Fruit fly (Drosophila melanogaster) whole organism, wandering third instar larva: ENCODE measurements around the gene p24-2.
A peak's percentile ranks its signal among the peaks of the same experiment; 100 is the strongest.

Experiments used
- Abd-B ChIP-seq: fragments of >200 bp; optimal IDR thresholded peaks from 2 replicates; lab custom pipeline; 2017; ENCODE audit warnings: missing biosample characterization, missing genetic modification characterization
- CG32264 ChIP-seq: fragments of 200-800 bp; sonication (Bioruptor generic); optimal IDR thresholded peaks from 2 replicates; lab custom pipeline; 2016; ENCODE audit warnings: missing biosample characterization, missing genetic modification characterization
- CG9705 ChIP-seq: fragments of 200-800 bp; sonication (Bioruptor generic); optimal IDR thresholded peaks from 2 replicates; lab custom pipeline; 2018; ENCODE audit warnings: missing biosample characterization, mild to moderate bottlenecking, missing genetic modification characterization
- CrebA ChIP-seq: fragments of 200-800 bp; sonication (Bioruptor generic); optimal IDR thresholded peaks from 2 replicates; lab custom pipeline; 2016; ENCODE audit warnings: missing biosample characterization, mild to moderate bottlenecking, missing genetic modification characterization, borderline replicate concordance
- Dfd ChIP-seq: fragments of >200 bp; optimal IDR thresholded peaks from 2 replicates; lab custom pipeline; 2017; ENCODE audit warnings: missing biosample characterization, missing genetic modification characterization
- Dif ChIP-seq: fragments of 200-275, 200-300 bp; sonication (Bioruptor generic); optimal IDR thresholded peaks from 2 replicates; lab custom pipeline; 2018; ENCODE audit warnings: missing biosample characterization, missing genetic modification characterization; ENCODE audit not compliant: partially characterized antibody
- GATAd ChIP-seq: sonication (Bioruptor generic); optimal IDR thresholded peaks from 2 replicates; lab custom pipeline; 2016; ENCODE audit warnings: missing biosample characterization, missing genetic modification characterization
- HLH106 ChIP-seq: fragments of 200-800 bp; optimal IDR thresholded peaks from 3 replicates; lab custom pipeline; 2019; ENCODE audit warnings: missing biosample characterization, mild to moderate bottlenecking, missing genetic modification characterization, moderate library complexity
- Hnf4 ChIP-seq: fragments of 200-800 bp; sonication (Bioruptor generic); optimal IDR thresholded peaks from 2 replicates; lab custom pipeline; 2016; ENCODE audit warnings: missing biosample characterization, mild to moderate bottlenecking, missing genetic modification characterization
- Hr78 ChIP-seq: fragments of >200 bp; optimal IDR thresholded peaks from 2 replicates; lab custom pipeline; 2017; ENCODE audit warnings: missing biosample characterization, missing genetic modification characterization
- Hr83 ChIP-seq: fragments of 200-300 bp; sonication (Bioruptor generic); optimal IDR thresholded peaks from 2 replicates; lab custom pipeline; 2016; ENCODE audit warnings: missing biosample characterization, mild to moderate bottlenecking, missing genetic modification characterization, moderate library complexity; ENCODE audit not compliant: poor library complexity, severe bottlenecking
- Jra ChIP-seq: sonication (Bioruptor generic); optimal IDR thresholded peaks from 2 replicates; lab custom pipeline; 2016; ENCODE audit warnings: missing biosample characterization, missing genetic modification characterization
- Mio ChIP-seq: sonication (Bioruptor generic); optimal IDR thresholded peaks from 2 replicates; lab custom pipeline; 2016; ENCODE audit warnings: missing biosample characterization, missing genetic modification characterization
- Myc ChIP-seq: fragments of >200 bp; optimal IDR thresholded peaks from 2 replicates; lab custom pipeline; 2017
- N ChIP-seq: fragments of >200 bp; optimal IDR thresholded peaks from 2 replicates; lab custom pipeline; 2018; ENCODE audit warnings: missing biosample characterization, missing external identifiers, missing genetic modification characterization
- OdsH ChIP-seq: fragments of 200-800 bp; sonication (Bioruptor generic); optimal IDR thresholded peaks from 2 replicates; lab custom pipeline; 2016; ENCODE audit warnings: missing biosample characterization, mild to moderate bottlenecking, missing genetic modification characterization
- Rel ChIP-seq, 2 experiments: fragments of 200-800 bp; sonication (Bioruptor generic) in 1 of 2; optimal IDR thresholded peaks; 2 replicates in 1 of 2; 3 replicates in 1 of 2; lab custom pipeline; 2016 to 2019; ENCODE audit warnings: mild to moderate bottlenecking in 2 of 2, missing biosample characterization in 2 of 2, missing genetic modification characterization in 2 of 2, moderate library complexity in 1 of 2
- Sp1 ChIP-seq: fragments of 200-800 bp; sonication (Bioruptor generic); optimal IDR thresholded peaks from 3 replicates; lab custom pipeline; 2019; ENCODE audit warnings: missing biosample characterization, mild to moderate bottlenecking, missing genetic modification characterization, moderate library complexity
- Vsx2 ChIP-seq: fragments of 200-300, 225-300 bp; sonication (Bioruptor generic); optimal IDR thresholded peaks from 2 replicates; lab custom pipeline; 2018; ENCODE audit warnings: missing biosample characterization, missing genetic modification characterization; ENCODE audit not compliant: partially characterized antibody
- br ChIP-seq: fragments of 200-800 bp; sonication (Bioruptor generic); optimal IDR thresholded peaks from 2 replicates; lab custom pipeline; 2016; ENCODE audit warnings: missing biosample characterization, missing genetic modification characterization
- brk ChIP-seq: fragments of 200-800 bp; sonication (Bioruptor generic); optimal IDR thresholded peaks from 2 replicates; lab custom pipeline; 2016; ENCODE audit warnings: missing biosample characterization, mild to moderate bottlenecking, missing genetic modification characterization
- dl ChIP-seq, 2 experiments: fragments of 175-275, 200-275 bp in 1 of 2; fragments of 200-275 bp in 1 of 2; sonication (Bioruptor generic); optimal IDR thresholded peaks; lab custom pipeline; 2018; ENCODE audit warnings: mild to moderate bottlenecking in 2 of 2, missing biosample characterization in 2 of 2, missing genetic modification characterization in 2 of 2, moderate library complexity in 2 of 2; ENCODE audit not compliant: partially characterized antibody in 2 of 2, insufficient read depth in 1 of 2
- dmrt93B ChIP-seq: fragments of 200-800 bp; sonication (Bioruptor generic); optimal IDR thresholded peaks from 2 replicates; lab custom pipeline; 2018; ENCODE audit warnings: missing biosample characterization, mild to moderate bottlenecking, missing genetic modification characterization
- dsf ChIP-seq: sonication (Bioruptor generic); optimal IDR thresholded peaks from 2 replicates; lab custom pipeline; 2016; ENCODE audit warnings: missing biosample characterization, missing genetic modification characterization, borderline replicate concordance
- ey ChIP-seq: fragments of 200-800 bp; sonication (Bioruptor generic); optimal IDR thresholded peaks from 2 replicates; lab custom pipeline; 2016; ENCODE audit warnings: missing biosample characterization, missing genetic modification characterization
- foxo ChIP-seq, 2 experiments: fragments of 200-800 bp; sonication (Bioruptor generic); optimal IDR thresholded peaks; 2 replicates in 1 of 2; 3 replicates in 1 of 2; lab custom pipeline; 2016 to 2017; ENCODE audit warnings: missing biosample characterization in 2 of 2, missing genetic modification characterization in 2 of 2
- fru ChIP-seq: fragments of 200-800 bp; sonication (Bioruptor generic); optimal IDR thresholded peaks from 3 replicates; lab custom pipeline; 2016; ENCODE audit warnings: missing biosample characterization, mild to moderate bottlenecking, missing genetic modification characterization
- h ChIP-seq: fragments of 200-800 bp; sonication (Bioruptor generic); optimal IDR thresholded peaks from 3 replicates; lab custom pipeline; 2016; ENCODE audit warnings: missing biosample characterization, mild to moderate bottlenecking, missing genetic modification characterization
- jim ChIP-seq: fragments of 175-275, 200-325 bp; sonication (Bioruptor generic); optimal IDR thresholded peaks from 2 replicates; lab custom pipeline; 2016; ENCODE audit warnings: missing biosample characterization, mild to moderate bottlenecking, missing genetic modification characterization
- lola ChIP-seq: fragments of >200 bp; optimal IDR thresholded peaks from 2 replicates; lab custom pipeline; 2017; ENCODE audit warnings: missing biosample characterization, missing genetic modification characterization
- pan ChIP-seq: fragments of >200 bp; optimal IDR thresholded peaks from 2 replicates; lab custom pipeline; 2017
- psq ChIP-seq: fragments of 200-800 bp; sonication (Bioruptor generic); optimal IDR thresholded peaks from 3 replicates; lab custom pipeline; 2017; ENCODE audit warnings: missing biosample characterization, mild to moderate bottlenecking, missing genetic modification characterization, moderate library complexity
- rgr ChIP-seq: fragments of 200-800 bp; sonication (Bioruptor generic); optimal IDR thresholded peaks from 3 replicates; lab custom pipeline; 2016; ENCODE audit warnings: missing biosample characterization, mild to moderate bottlenecking, missing genetic modification characterization
- sage ChIP-seq: fragments of 200-800 bp; sonication (Bioruptor generic); optimal IDR thresholded peaks from 2 replicates; lab custom pipeline; 2016; ENCODE audit warnings: missing biosample characterization, mild to moderate bottlenecking, missing genetic modification characterization
- sv ChIP-seq: fragments of 200-800 bp; sonication (Bioruptor generic); optimal IDR thresholded peaks from 3 replicates; lab custom pipeline; 2016; ENCODE audit warnings: missing biosample characterization, missing genetic modification characterization
- tai ChIP-seq: sonication (Bioruptor generic); optimal IDR thresholded peaks from 2 replicates; lab custom pipeline; 2016; ENCODE audit warnings: missing biosample characterization, missing genetic modification characterization
- usp ChIP-seq: fragments of >200 bp; optimal IDR thresholded peaks from 2 replicates; lab custom pipeline; 2017; ENCODE audit warnings: missing biosample characterization, missing genetic modification characterization
- woc ChIP-seq: sonication (Bioruptor generic); optimal IDR thresholded peaks from 2 replicates; lab custom pipeline; 2016; ENCODE audit warnings: missing biosample characterization, mild to moderate bottlenecking, missing genetic modification characterization

Gene p24-2

dm6 chr3R:9674968-9675573 is 17.5 kb downstream of the p24-2 start, which contains the start of gene Nepl12:
Gene Nepl12, plus strand, starts transcription at chr3R:9675523.
- TF ChIP-seq dsf (GFP tag; lab: Kevin White, UChicago) (no peak), Dfd (GFP tag; lab: Kevin White, UChicago) (no peak), sage (GFP tag; lab: Kevin White, UChicago) (no peak), Jra (GFP tag; lab: Kevin White, UChicago) (no peak), Abd-B (GFP tag; lab: Kevin White, UChicago) (no peak), CG32264 (peak; percentile 31), CrebA (no peak), rgr (GFP tag; lab: Kevin White, UChicago) (no peak), tai (GFP tag; lab: Kevin White, UChicago) (no peak), CG9705 (GFP tag; lab: Kevin White, UChicago) (no peak), ey (GFP tag; lab: Kevin White, UChicago) (peak; percentile 61), sv (GFP tag; lab: Kevin White, UChicago) (no peak), h (GFP tag; lab: Kevin White, UChicago) (no peak), Vsx2 (no peak), pan (lab: Kevin White, UChicago) (no peak), OdsH (GFP tag; lab: Kevin White, UChicago) (peak; percentile 19), lola (GFP tag; lab: Kevin White, UChicago) (no peak), foxo (GFP tag; optimal IDR thresholded peaks at IDR 0.05; lab: Kevin White, UChicago) (peak in 1 of 2 experiments; percentile 36), usp (no peak), Dif (GFP tag; lab: Kevin White, UChicago) (no peak), dmrt93B (GFP tag; lab: Kevin White, UChicago) (no peak), fru (GFP tag; lab: Kevin White, UChicago) (no peak), Sp1 (GFP tag; lab: Kevin White, UChicago) (no peak), Mio (GFP tag; lab: Kevin White, UChicago) (peak; percentile 60), Rel (GFP tag; optimal IDR thresholded peaks at IDR 0.05; lab: Kevin White, UChicago) (no peak), Rel (tag; optimal IDR thresholded peaks at IDR 0.05; lab: Kevin White, UChicago) (no peak), brk (no peak), Hnf4 (GFP tag; lab: Kevin White, UChicago) (no peak), jim (peak; percentile 9), woc (GFP tag; lab: Kevin White, UChicago) (no peak), HLH106 (tag; lab: Kevin White, UChicago) (no peak), br (GFP tag; lab: Kevin White, UChicago) (no peak), GATAd (GFP tag; lab: Kevin White, UChicago) (peak; percentile 38), Hr78 (GFP tag; lab: Kevin White, UChicago) (no peak), Hr83 (GFP tag; lab: Kevin White, UChicago) (peak; percentile 33), N (no peak), dl (GFP tag; optimal IDR thresholded peaks at IDR 0.05; lab: Kevin White, UChicago; ENCODE audit: insufficient read depth in 1 of 2, partially characterized antibody in 2 of 2) (no peak), Myc (lab: Kevin White, UChicago) (no peak), psq (no peak)

- no peak for TF ChIP-seq fru (GFP tag; lab: Kevin White, UChicago)
- TF ChIP-seq Sp1 (GFP tag; lab: Kevin White, UChicago): no peak
- TF ChIP-seq CG9705 (GFP tag; lab: Kevin White, UChicago): no peak
- no peak for TF ChIP-seq br (GFP tag; lab: Kevin White, UChicago)
- TF ChIP-seq foxo (GFP tag; optimal IDR thresholded peaks at IDR 0.05; lab: Kevin White, UChicago): no peak
- TF ChIP-seq lola (GFP tag; lab: Kevin White, UChicago): no peak
Observed at dm6 chr3R:9674196-9674693, 18.3 kb downstream of the p24-2 start, which contains the start of gene Dhc1. Gene Dhc1, minus strand, starts transcription at chr3R:9674643.
